Fruit fly (Drosophila melanogaster) whole organism, pupa: Measurements from ENCODE around the gene CG14855.

Experiments
- CG10348 ChIP-seq: fragments of 200-800 bp; sonication (Bioruptor generic); IDR thresholded peaks from 2 replicates; pipeline ENCODE4 v1.3.6; 2022; ENCODE audit warnings: missing biosample characterization, missing genetic modification characterization
- CG12605 ChIP-seq: fragments of 200-800 bp; sonication (Bioruptor generic); IDR thresholded peaks from 2 replicates; pipeline ENCODE4 v1.3.6; 2022; ENCODE audit warnings: missing biosample characterization, missing genetic modification characterization
- CG13204 ChIP-seq: fragments of 200-800 bp; sonication (Bioruptor generic); optimal IDR thresholded peaks from 2 replicates; lab custom pipeline; 2018; ENCODE audit warnings: missing biosample characterization, mild to moderate bottlenecking, missing genetic modification characterization, moderate library complexity
- CG14655 ChIP-seq: fragments of 200-800 bp; sonication (Bioruptor generic); optimal IDR thresholded peaks from 3 replicates; lab custom pipeline; 2017; ENCODE audit warnings: mild to moderate bottlenecking, missing biosample characterization, missing genetic modification reagents, missing genetic modification characterization
- CG15710 ChIP-seq: fragments of 200-800 bp; sonication (Bioruptor generic); optimal IDR thresholded peaks from 2 replicates; lab custom pipeline; 2018; ENCODE audit warnings: missing biosample characterization, mild to moderate bottlenecking, missing genetic modification characterization, moderate library complexity
- CG17806 ChIP-seq: fragments of 200-800 bp; sonication (Bioruptor generic); optimal IDR thresholded peaks from 2 replicates; lab custom pipeline; 2018; ENCODE audit warnings: missing biosample characterization, mild to moderate bottlenecking, missing genetic modification characterization, moderate library complexity
- CG32121 ChIP-seq: fragments of 200-800 bp; sonication (Bioruptor generic); IDR thresholded peaks from 2 replicates; pipeline ENCODE4 v1.3.6; 2022; ENCODE audit warnings: missing biosample characterization, missing genetic modification characterization
- CG34367 ChIP-seq: fragments of 200-800 bp; sonication (Bioruptor generic); optimal IDR thresholded peaks from 2 replicates; lab custom pipeline; 2018; ENCODE audit warnings: missing biosample characterization, mild to moderate bottlenecking, missing genetic modification characterization
- CG4496 ChIP-seq: fragments of 200-800 bp; sonication (Bioruptor generic); IDR thresholded peaks from 3 replicates; pipeline ENCODE4 v1.3.6; 2022; ENCODE audit warnings: missing biosample characterization, missing genetic modification characterization
- CG8159 ChIP-seq: fragments of 200-800 bp; sonication (Bioruptor generic); optimal IDR thresholded peaks from 3 replicates; lab custom pipeline; 2018; ENCODE audit warnings: missing biosample characterization, mild to moderate bottlenecking, missing genetic modification characterization, moderate library complexity
- CG8301 ChIP-seq: fragments of 200-800 bp; sonication (Bioruptor generic); optimal IDR thresholded peaks from 2 replicates; lab custom pipeline; 2018; ENCODE audit warnings: missing biosample characterization, mild to moderate bottlenecking, missing genetic modification characterization
- CG9948 ChIP-seq: fragments of 200-800 bp; sonication (Bioruptor generic); optimal IDR thresholded peaks from 2 replicates; lab custom pipeline; 2018; ENCODE audit warnings: missing biosample characterization, mild to moderate bottlenecking, missing genetic modification characterization, moderate library complexity
- D1 ChIP-seq: fragments of 200-800 bp; sonication (Bioruptor generic); optimal IDR thresholded peaks from 2 replicates; lab custom pipeline; 2018; ENCODE audit warnings: missing biosample characterization, mild to moderate bottlenecking, missing genetic modification characterization, moderate library complexity
- EcR ChIP-seq: fragments of 200-800 bp; sonication (Bioruptor generic); optimal IDR thresholded peaks from 3 replicates; lab custom pipeline; 2019; ENCODE audit warnings: missing biosample characterization, missing genetic modification characterization, mild to moderate bottlenecking, moderate library complexity, missing genetic modification reagents
- Ets98B ChIP-seq: fragments of 200-800 bp; sonication (Bioruptor generic); IDR thresholded peaks from 2 replicates; pipeline ENCODE4 v1.3.6; 2022; ENCODE audit warnings: missing biosample characterization, missing genetic modification characterization
- Pif1A ChIP-seq: fragments of 200-800 bp; sonication (Bioruptor generic); optimal IDR thresholded peaks from 3 replicates; lab custom pipeline; 2016; ENCODE audit warnings: missing biosample characterization, missing genetic modification characterization
- Pif1B ChIP-seq: fragments of 200-800 bp; sonication (Bioruptor generic); optimal IDR thresholded peaks from 3 replicates; lab custom pipeline; 2016; ENCODE audit warnings: missing biosample characterization, missing genetic modification characterization
- Snoo ChIP-seq: fragments of 200-800 bp; sonication (Bioruptor generic); optimal IDR thresholded peaks from 3 replicates; lab custom pipeline; 2017; ENCODE audit warnings: missing biosample characterization, mild to moderate bottlenecking, missing genetic modification characterization, inconsistent platforms
- fd96Ca ChIP-seq: fragments of 200-800 bp; sonication (Bioruptor generic); IDR thresholded peaks from 3 replicates; pipeline ENCODE4 v1.3.6; 2022; ENCODE audit warnings: missing biosample characterization, missing genetic modification characterization
- gl ChIP-seq: fragments of 200-800 bp; sonication (Bioruptor generic); optimal IDR thresholded peaks from 2 replicates; lab custom pipeline; 2018; ENCODE audit warnings: missing biosample characterization, mild to moderate bottlenecking, missing genetic modification characterization
- rn ChIP-seq: fragments of 200-800 bp; sonication (Bioruptor generic); IDR thresholded peaks from 2 replicates; pipeline ENCODE4 v1.3.6; 2022; ENCODE audit warnings: missing biosample characterization, missing genetic modification characterization

Gene CG14855

dm6 chr3R:14796294-14796693 lies at the start of gene CG14855:
TSS of gene CG14855 (plus strand) at chr3R:14796305.
- no peak for TF ChIP-seq Pif1A (GFP tag; lab: Kevin White, UChicago)
- TF ChIP-seq EcR (GFP tag; lab: Kevin White, UChicago), result peak; percentile 47

- no peak for TF ChIP-seq CG34367 (tag; lab: Kevin White, UChicago)
- TF ChIP-seq CG9948 (tag; lab: Kevin White, UChicago), result no peak
- TF ChIP-seq CG10348 (GFP tag; lab: Robert Waterston, UW), result no peak
- no peak for TF ChIP-seq Ets98B (GFP tag; lab: Robert Waterston, UW)
These were observed 48.7 kb upstream of the CG14855 start for dm6 chr3R:14747259-14747856.

- TF ChIP-seq EcR (GFP tag; lab: Kevin White, UChicago) (peak; percentile 38), CG8301 (tag; lab: Kevin White, UChicago) (no peak), CG4496 (GFP tag; lab: Robert Waterston, UW) (0 out of 3 replicates have a peak, but pooled peaks have one; percentile 9)
These were observed 48.2 kb upstream of the CG14855 start for dm6 chr3R:14747915-14748314.

dm6 chr3R:14748323-14749076 lies 47.6 kb upstream of the CG14855 start:
- TF ChIP-seq CG14655 (peak; percentile 15), CG8301 (tag; lab: Kevin White, UChicago) (peak; percentile 28), Pif1B (GFP tag; lab: Kevin White, UChicago) (no peak), Ets98B (GFP tag; lab: Robert Waterston, UW) (no peak), CG32121 (GFP tag; lab: Robert Waterston, UW) (no peak)

- TF ChIP-seq CG8159 (tag; lab: Kevin White, UChicago), result peak; percentile 53
- TF ChIP-seq rn (GFP tag; lab: Robert Waterston, UW), result no peak
- peak; percentile 37 for TF ChIP-seq CG17806 (tag; lab: Kevin White, UChicago)
- TF ChIP-seq Pif1B (GFP tag; lab: Kevin White, UChicago), result peak; percentile 69
- TF ChIP-seq CG14655, result peak; percentile 20
- TF ChIP-seq CG13204 (GFP tag; lab: Kevin White, UChicago), result peak; percentile 47
- TF ChIP-seq Pif1A (GFP tag; lab: Kevin White, UChicago), result peak; percentile 70
- TF ChIP-seq CG8301 (tag; lab: Kevin White, UChicago), result no peak
- TF ChIP-seq gl, result peak; percentile 77
- TF ChIP-seq D1 (tag; lab: Kevin White, UChicago), result peak; percentile 32
- peak; percentile 82 for TF ChIP-seq CG4496 (GFP tag; lab: Robert Waterston, UW)
- TF ChIP-seq CG9948 (tag; lab: Kevin White, UChicago), result peak; percentile 36
- peak; percentile 83 for TF ChIP-seq EcR (GFP tag; lab: Kevin White, UChicago)
- TF ChIP-seq Snoo (tag; lab: Kevin White, UChicago), result peak; percentile 50
- TF ChIP-seq CG32121 (GFP tag; lab: Robert Waterston, UW), result peak; percentile 53; the same call in 1 of the 2 replicates
- TF ChIP-seq CG10348 (GFP tag; lab: Robert Waterston, UW), result no peak
- TF ChIP-seq CG15710 (tag; lab: Kevin White, UChicago), result peak; percentile 60
- peak; percentile 59; the same call in 1 of the 2 replicates for TF ChIP-seq CG12605 (GFP tag; lab: Robert Waterston, UW)
- peak; percentile 65; the same call in 1 of the 2 replicates for TF ChIP-seq Ets98B (GFP tag; lab: Robert Waterston, UW)
- TF ChIP-seq CG34367 (tag; lab: Kevin White, UChicago), result peak; percentile 62
- TF ChIP-seq fd96Ca (GFP tag; lab: Robert Waterston, UW), result no peak
These were observed 46.9 kb upstream of the CG14855 start for dm6 chr3R:14749077-14749798.

dm6 chr3R:14751023-14751422 lies 45.1 kb upstream of the CG14855 start, which contains the start of gene smp-30:
TSS of gene smp-30 (minus strand) at chr3R:14751246.
- TF ChIP-seq gl, result no peak
- no peak for TF ChIP-seq CG4496 (GFP tag; lab: Robert Waterston, UW)
- TF ChIP-seq CG8301 (tag; lab: Kevin White, UChicago), result no peak
- TF ChIP-seq CG14655, result no peak
- no peak for TF ChIP-seq Snoo (tag; lab: Kevin White, UChicago)
- TF ChIP-seq rn (GFP tag; lab: Robert Waterston, UW), result no peak
- no peak for TF ChIP-seq Pif1A (GFP tag; lab: Kevin White, UChicago)
- no peak for TF ChIP-seq CG10348 (GFP tag; lab: Robert Waterston, UW)
- no peak for TF ChIP-seq CG15710 (tag; lab: Kevin White, UChicago)
- no peak for TF ChIP-seq Ets98B (GFP tag; lab: Robert Waterston, UW)
- TF ChIP-seq CG34367 (tag; lab: Kevin White, UChicago), result no peak
- TF ChIP-seq D1 (tag; lab: Kevin White, UChicago), result no peak
- no peak for TF ChIP-seq fd96Ca (GFP tag; lab: Robert Waterston, UW)
- TF ChIP-seq EcR (GFP tag; lab: Kevin White, UChicago), result no peak
- TF ChIP-seq CG32121 (GFP tag; lab: Robert Waterston, UW), result no peak
- TF ChIP-seq CG9948 (tag; lab: Kevin White, UChicago), result no peak
- TF ChIP-seq CG8159 (tag; lab: Kevin White, UChicago), result no peak
